Worm (Caenorhabditis elegans) whole organism, midembryonic: ENCODE results near the gene T03G11.9.

Experiments
- T22C8.4 ChIP-seq: fragments of 200-800 bp; sonication (Bioruptor generic); IDR thresholded peaks from 2 replicates; pipeline ENCODE4 v1.3.6; 2022; ENCODE audit warnings: missing genetic modification characterization, missing compliant biosample characterization
- cog-1 ChIP-seq: sonication (generic microtip); optimal IDR thresholded peaks from 2 replicates; lab custom pipeline; 2016; ENCODE audit warnings: missing genetic modification characterization, missing compliant biosample characterization
- flt-1 ChIP-seq: fragments of 200-800 bp; sonication (Bioruptor generic); IDR thresholded peaks from 2 replicates; pipeline ENCODE4 v1.3.6; 2022; ENCODE audit warnings: missing genetic modification characterization, missing compliant biosample characterization
- klf-2 ChIP-seq: fragments of 200-800 bp; sonication (Bioruptor generic); conservative IDR thresholded peaks from 2 replicates; pipeline ENCODE4 v1.3.6; 2022; ENCODE audit warnings: missing genetic modification reagents, missing genetic modification characterization, missing compliant biosample characterization
- med-1 ChIP-seq: sonication (generic microtip); optimal IDR thresholded peaks from 2 replicates; lab custom pipeline; 2017; ENCODE audit warnings: missing genetic modification characterization, mild to moderate bottlenecking, missing compliant biosample characterization, antibody characterized with exemption, missing genetic modification reagents; ENCODE audit not compliant: insufficient read depth
- ref-1 ChIP-seq: fragments of 200-800 bp; sonication (Bioruptor generic); conservative IDR thresholded peaks from 2 replicates; pipeline ENCODE4 v1.3.6; 2022; ENCODE audit warnings: missing genetic modification reagents, missing genetic modification characterization, missing compliant biosample characterization
- tab-1 ChIP-seq: fragments of 200-800 bp; sonication (Bioruptor generic); IDR thresholded peaks from 2 replicates; pipeline ENCODE4 v1.3.6; 2022; ENCODE audit warnings: missing genetic modification characterization, missing compliant biosample characterization
- ztf-23 ChIP-seq: fragments of 200-800 bp; sonication (Bioruptor generic); IDR thresholded peaks from 2 replicates; pipeline ENCODE4 v1.3.6; 2022; ENCODE audit warnings: missing genetic modification reagents, missing genetic modification characterization, missing compliant biosample characterization
- ztf-29 ChIP-seq: fragments of 200-800 bp; sonication (Bioruptor generic); IDR thresholded peaks from 2 replicates; pipeline ENCODE4 v1.3.6; 2022; ENCODE audit warnings: missing genetic modification reagents, missing genetic modification characterization, missing compliant biosample characterization

Gene T03G11.9

DNA sequence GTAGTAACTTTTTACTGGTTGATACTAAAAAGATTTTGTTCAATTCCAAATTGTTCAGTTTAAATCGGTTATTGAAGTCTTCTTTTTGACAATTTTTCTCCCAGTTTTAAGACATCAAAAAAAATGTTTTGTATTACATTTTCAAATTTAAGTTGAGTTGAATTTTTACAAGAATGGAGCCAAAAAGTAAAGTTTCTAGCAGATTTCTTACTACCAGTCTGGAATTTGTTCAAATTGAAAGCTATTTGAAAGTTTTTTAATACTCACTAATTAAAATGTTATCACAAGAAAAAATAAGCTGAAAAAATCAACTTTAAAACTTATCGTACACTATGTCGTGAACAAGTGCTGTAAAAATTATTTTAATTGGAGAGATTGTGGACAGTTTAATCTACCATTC lies 6.0 kb downstream of the T03G11.9 start:
- no peak for TF ChIP-seq ztf-23 (GFP tag; lab: Robert Waterston, UW)
- no peak for TF ChIP-seq med-1 (GFP tag; lab: Kevin White, UChicago)
- TF ChIP-seq cog-1 (tag; lab: Kevin White, UChicago) = no peak
- TF ChIP-seq T22C8.4 (GFP tag; lab: Robert Waterston, UW) = no peak
- no peak for TF ChIP-seq tab-1 (GFP tag; lab: Robert Waterston, UW)
- no peak for TF ChIP-seq ref-1 (GFP tag; lab: Robert Waterston, UW)
- no peak for TF ChIP-seq ztf-29 (GFP tag; lab: Robert Waterston, UW)
- no peak for TF ChIP-seq klf-2 (GFP tag; lab: Robert Waterston, UW)
- TF ChIP-seq flt-1 = no peak

DNA sequence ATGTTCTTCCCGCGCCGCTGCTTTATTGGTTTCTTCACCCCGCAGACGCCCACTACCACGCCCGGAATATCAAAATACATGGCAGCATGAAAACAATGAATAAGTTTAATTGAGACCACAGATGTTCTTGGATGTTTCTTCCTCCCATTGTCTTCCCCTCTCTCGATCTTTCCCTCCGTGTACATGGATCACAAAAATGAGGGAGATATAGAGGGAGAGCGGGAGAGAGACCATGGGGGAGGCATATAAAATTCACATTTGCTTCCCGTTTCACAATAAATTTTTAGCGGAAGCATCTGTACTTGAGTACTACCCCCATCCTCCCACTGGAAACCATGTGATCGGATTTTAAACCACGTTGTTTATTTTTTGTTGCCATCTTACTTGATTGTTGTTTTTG lies 9.4 kb downstream of the T03G11.9 start:
- TF ChIP-seq cog-1 (tag; lab: Kevin White, UChicago) = no peak
- TF ChIP-seq klf-2 (GFP tag; lab: Robert Waterston, UW) = no peak
- no peak for TF ChIP-seq ref-1 (GFP tag; lab: Robert Waterston, UW)
- TF ChIP-seq tab-1 (GFP tag; lab: Robert Waterston, UW) = no peak
- TF ChIP-seq med-1 (GFP tag; lab: Kevin White, UChicago) = no peak
- no peak for TF ChIP-seq ztf-29 (GFP tag; lab: Robert Waterston, UW)
- TF ChIP-seq ztf-23 (GFP tag; lab: Robert Waterston, UW) = 0 out of 2 replicates have a peak, but pooled peaks have one; percentile 9

DNA sequence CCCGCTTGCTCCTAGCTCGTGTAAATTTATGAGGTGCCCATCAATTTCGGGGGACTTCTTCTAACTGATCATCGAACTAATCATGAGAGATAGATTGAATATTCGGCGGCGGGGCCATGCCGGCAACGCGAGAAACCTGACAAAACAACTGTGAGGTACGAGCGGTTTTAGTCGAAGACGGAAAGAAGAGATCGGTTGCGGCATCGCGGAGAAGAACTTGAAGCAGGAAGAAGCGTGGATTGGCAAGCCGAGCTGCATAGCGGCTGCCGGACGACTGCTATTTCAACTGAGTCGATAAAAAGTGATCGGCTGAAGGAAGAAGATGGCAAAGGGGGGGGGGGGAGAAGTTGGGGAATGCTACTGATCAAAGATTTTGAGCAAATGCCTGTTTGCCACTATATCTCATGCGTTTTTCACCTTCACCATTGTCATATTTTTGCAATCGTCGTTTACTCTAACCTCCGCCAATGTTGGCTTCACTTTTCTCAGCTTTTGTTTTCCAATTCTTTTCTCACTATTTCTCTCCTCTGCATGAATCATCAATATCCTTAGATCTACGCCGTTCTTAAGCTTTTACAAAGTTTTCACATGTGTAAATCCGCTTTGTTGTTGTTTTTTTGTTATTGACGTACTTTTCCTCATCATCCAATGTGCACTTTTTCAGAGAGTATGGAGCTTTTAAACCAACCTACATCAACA lies 11.6 kb downstream of the T03G11.9 start, which contains the start of gene pqn-62:
Gene pqn-62 (plus strand): TSS at position 649 of the 699 bp plus-strand sequence.
- TF ChIP-seq ref-1 (GFP tag; lab: Robert Waterston, UW) = no peak
- TF ChIP-seq tab-1 (GFP tag; lab: Robert Waterston, UW) = no peak
- no peak for TF ChIP-seq ztf-29 (GFP tag; lab: Robert Waterston, UW)
- TF ChIP-seq med-1 (GFP tag; lab: Kevin White, UChicago) = no peak
- no peak for TF ChIP-seq klf-2 (GFP tag; lab: Robert Waterston, UW)

DNA sequence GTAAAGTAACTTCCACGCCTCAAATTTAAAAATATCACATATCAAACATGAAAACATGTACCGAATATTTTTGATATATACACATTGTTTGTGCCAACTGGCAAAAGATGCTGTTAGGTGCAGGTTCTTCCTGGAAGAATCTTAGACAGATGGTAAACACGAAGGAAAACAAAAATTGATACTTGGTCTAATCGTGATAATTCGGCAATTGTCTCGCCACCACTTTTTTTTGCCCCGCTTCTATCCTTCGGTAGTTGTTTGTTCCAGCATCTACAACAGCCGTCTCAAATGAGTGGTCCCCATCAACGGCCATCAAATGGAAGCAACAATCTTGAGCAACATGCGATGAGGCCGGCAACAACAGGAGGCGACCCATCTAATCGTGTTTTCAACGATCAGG lies 13.4 kb downstream of the T03G11.9 start:
- no peak for TF ChIP-seq T22C8.4 (GFP tag; lab: Robert Waterston, UW)
- no peak for TF ChIP-seq flt-1
- no peak for TF ChIP-seq cog-1 (tag; lab: Kevin White, UChicago)
- no peak for TF ChIP-seq klf-2 (GFP tag; lab: Robert Waterston, UW)
- no peak for TF ChIP-seq ztf-29 (GFP tag; lab: Robert Waterston, UW)
- no peak for TF ChIP-seq med-1 (GFP tag; lab: Kevin White, UChicago)
- TF ChIP-seq tab-1 (GFP tag; lab: Robert Waterston, UW) = no peak

DNA sequence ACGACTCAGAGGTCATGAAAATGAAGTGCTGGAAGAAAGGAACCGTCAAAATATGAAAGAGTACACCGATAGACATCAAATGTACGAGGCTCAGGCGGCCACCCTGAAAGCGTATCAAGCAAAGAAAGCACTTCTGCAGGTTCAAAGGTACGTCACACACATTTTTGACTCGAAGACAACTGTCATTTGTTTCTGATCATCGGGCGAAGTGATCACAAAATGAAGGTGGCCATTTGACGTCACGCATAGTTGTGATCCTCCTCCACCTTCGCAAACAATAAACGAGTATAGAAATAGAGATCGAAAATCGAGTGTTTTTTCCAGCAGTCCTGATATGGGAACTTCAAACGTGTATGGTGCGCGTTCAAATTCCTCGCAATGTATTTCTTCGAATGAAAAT lies 15.2 kb downstream of the T03G11.9 start:
- no peak for TF ChIP-seq ztf-29 (GFP tag; lab: Robert Waterston, UW)
- TF ChIP-seq cog-1 (tag; lab: Kevin White, UChicago) = no peak
- no peak for TF ChIP-seq flt-1
- no peak for TF ChIP-seq T22C8.4 (GFP tag; lab: Robert Waterston, UW)
- no peak for TF ChIP-seq ztf-23 (GFP tag; lab: Robert Waterston, UW)
- no peak for TF ChIP-seq ref-1 (GFP tag; lab: Robert Waterston, UW)
- TF ChIP-seq tab-1 (GFP tag; lab: Robert Waterston, UW) = no peak
- TF ChIP-seq klf-2 (GFP tag; lab: Robert Waterston, UW) = no peak
- TF ChIP-seq med-1 (GFP tag; lab: Kevin White, UChicago) = no peak

DNA sequence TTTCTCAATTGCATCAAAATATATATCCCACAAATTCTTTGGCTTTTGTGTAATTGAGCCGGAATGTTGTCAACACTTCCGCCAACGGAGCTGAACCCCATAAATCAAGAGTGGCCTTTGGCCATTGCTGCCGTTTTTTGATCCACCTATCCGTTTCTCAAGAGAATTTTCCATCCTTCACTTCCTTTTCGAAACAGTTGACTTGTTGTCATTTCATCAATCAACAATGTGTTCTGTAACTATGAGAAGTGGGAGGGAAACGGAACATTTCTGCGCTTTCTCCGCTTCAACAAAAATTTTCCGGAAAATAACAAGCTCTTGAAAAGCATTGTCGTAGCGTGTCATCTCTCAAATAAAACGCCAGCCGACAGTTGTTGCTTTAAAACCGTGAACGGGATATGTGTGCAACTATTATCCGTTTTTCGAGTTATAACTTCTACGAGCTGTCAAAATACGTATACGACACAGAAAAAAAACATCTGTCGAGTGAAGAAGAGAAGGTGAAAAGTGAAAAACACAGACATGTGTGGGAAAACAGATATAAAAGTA lies 15.9 kb downstream of the T03G11.9 start:
- TF ChIP-seq ztf-29 (GFP tag; lab: Robert Waterston, UW) = no peak
- no peak for TF ChIP-seq T22C8.4 (GFP tag; lab: Robert Waterston, UW)
- no peak for TF ChIP-seq flt-1
- TF ChIP-seq tab-1 (GFP tag; lab: Robert Waterston, UW) = no peak
- TF ChIP-seq med-1 (GFP tag; lab: Kevin White, UChicago) = no peak
- TF ChIP-seq klf-2 (GFP tag; lab: Robert Waterston, UW) = no peak
- TF ChIP-seq ztf-23 (GFP tag; lab: Robert Waterston, UW) = no peak
- no peak for TF ChIP-seq cog-1 (tag; lab: Kevin White, UChicago)
- TF ChIP-seq ref-1 (GFP tag; lab: Robert Waterston, UW) = no peak

DNA sequence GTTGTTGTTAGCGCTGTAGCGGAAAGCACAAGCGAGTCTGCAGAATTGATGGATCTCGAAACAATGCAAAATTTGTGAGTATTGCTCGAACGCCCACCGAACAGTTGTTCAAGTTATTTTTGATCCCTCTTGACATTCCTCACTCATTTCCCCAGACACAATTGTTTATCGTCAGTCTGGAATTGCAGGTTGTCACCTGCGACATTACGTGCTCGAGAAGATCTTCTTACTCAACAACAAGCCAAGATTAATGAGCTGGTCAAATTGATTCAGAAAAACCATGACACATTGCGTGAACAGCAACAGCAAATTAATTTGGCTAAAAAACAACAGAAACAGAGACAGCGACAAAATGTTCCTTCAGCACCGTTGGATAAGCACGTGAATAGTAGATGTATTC lies 17.8 kb downstream of the T03G11.9 start:
- TF ChIP-seq med-1 (GFP tag; lab: Kevin White, UChicago) (no peak), cog-1 (tag; lab: Kevin White, UChicago) (no peak), ztf-23 (GFP tag; lab: Robert Waterston, UW) (no peak), ztf-29 (GFP tag; lab: Robert Waterston, UW) (no peak), flt-1 (no peak), ref-1 (GFP tag; lab: Robert Waterston, UW) (no peak), klf-2 (GFP tag; lab: Robert Waterston, UW) (no peak)

DNA sequence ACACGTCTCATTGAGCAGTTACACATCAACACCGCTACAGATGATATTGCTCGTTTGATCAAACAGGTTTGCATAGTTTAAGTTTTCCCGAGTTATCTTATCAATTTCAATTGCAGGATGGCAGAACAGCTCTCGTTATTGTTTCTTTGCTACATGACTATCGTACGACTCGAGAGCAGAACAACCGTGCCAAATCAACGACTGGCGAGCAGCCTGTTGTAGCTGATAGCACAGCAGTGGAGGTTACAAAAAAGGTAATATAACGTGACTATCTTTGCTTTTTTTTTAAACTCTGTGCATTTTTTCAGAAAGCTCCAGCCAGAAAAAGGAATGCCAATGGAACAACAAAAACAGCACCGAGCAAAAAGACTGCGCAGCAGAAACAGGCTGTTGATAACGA lies 18.4 kb downstream of the T03G11.9 start:
- TF ChIP-seq ref-1 (GFP tag; lab: Robert Waterston, UW) (no peak), flt-1 (no peak), cog-1 (tag; lab: Kevin White, UChicago) (no peak), klf-2 (GFP tag; lab: Robert Waterston, UW) (no peak), T22C8.4 (GFP tag; lab: Robert Waterston, UW) (no peak), tab-1 (GFP tag; lab: Robert Waterston, UW) (no peak), ztf-29 (GFP tag; lab: Robert Waterston, UW) (no peak), med-1 (GFP tag; lab: Kevin White, UChicago) (no peak)

DNA sequence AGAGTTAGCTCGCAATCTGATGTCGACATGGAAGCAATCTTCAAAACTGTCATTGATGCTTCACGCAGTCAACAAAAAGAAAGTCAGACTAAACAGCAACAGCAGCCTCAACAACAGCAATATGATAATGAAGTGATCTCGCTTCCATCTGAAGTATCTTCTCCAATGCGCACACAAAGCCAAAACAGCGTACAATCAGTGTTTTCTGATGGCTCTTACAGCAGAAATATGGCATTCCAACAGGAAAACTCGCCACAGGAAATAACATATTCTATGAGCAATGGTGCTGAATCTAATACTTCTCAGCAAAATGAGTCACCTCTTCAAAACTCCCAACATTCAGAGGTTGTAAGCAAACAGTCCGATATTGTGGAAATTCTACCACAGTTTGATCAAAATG lies 18.9 kb downstream of the T03G11.9 start:
- no peak for TF ChIP-seq flt-1
- TF ChIP-seq cog-1 (tag; lab: Kevin White, UChicago) = no peak
- no peak for TF ChIP-seq klf-2 (GFP tag; lab: Robert Waterston, UW)
- TF ChIP-seq T22C8.4 (GFP tag; lab: Robert Waterston, UW) = no peak
- no peak for TF ChIP-seq ztf-23 (GFP tag; lab: Robert Waterston, UW)
- no peak for TF ChIP-seq med-1 (GFP tag; lab: Kevin White, UChicago)
- no peak for TF ChIP-seq tab-1 (GFP tag; lab: Robert Waterston, UW)
- TF ChIP-seq ref-1 (GFP tag; lab: Robert Waterston, UW) = no peak
- TF ChIP-seq ztf-29 (GFP tag; lab: Robert Waterston, UW) = no peak
